Fruit fly (Drosophila melanogaster) whole organism, embryonic: Measurements from ENCODE around the gene Wdr62.

Experiments
- Asciz ChIP-seq: fragments of 200-800 bp; sonication (Bioruptor generic); optimal IDR thresholded peaks from 2 replicates; lab custom pipeline; 2017; ENCODE audit warnings: missing biosample characterization, mild to moderate bottlenecking, missing genetic modification characterization, missing genetic modification reagents
- CG1024 ChIP-seq: fragments of 200-800 bp; sonication (Bioruptor generic); IDR thresholded peaks from 2 replicates; pipeline ENCODE4 v1.3.6; 2022; ENCODE audit warnings: missing biosample characterization, missing genetic modification characterization
- CG10654 ChIP-seq: fragments of 200-800 bp; sonication (Bioruptor generic); optimal IDR thresholded peaks from 2 replicates; lab custom pipeline; 2016; ENCODE audit warnings: missing biosample characterization, missing genetic modification characterization
- CG11398 ChIP-seq: fragments of 200-800 bp; sonication (Bioruptor generic); optimal IDR thresholded peaks from 2 replicates; lab custom pipeline; 2016; ENCODE audit warnings: missing biosample characterization, missing genetic modification characterization
- CG12769 ChIP-seq: fragments of 200-800 bp; sonication (Bioruptor generic); optimal IDR thresholded peaks from 2 replicates; lab custom pipeline; 2019; ENCODE audit warnings: missing biosample characterization, mild to moderate bottlenecking, missing genetic modification characterization, moderate library complexity
- CG14667 ChIP-seq: fragments of 200-800 bp; sonication (Bioruptor generic); IDR thresholded peaks from 2 replicates; pipeline ENCODE4 v1.3.6; 2022; ENCODE audit warnings: missing biosample characterization, missing genetic modification characterization
- CG16863 ChIP-seq: fragments of 200-800 bp; sonication (Bioruptor generic); optimal IDR thresholded peaks from 3 replicates; lab custom pipeline; 2016; ENCODE audit warnings: missing biosample characterization, missing genetic modification characterization
- CG17359 ChIP-seq: fragments of 200-800 bp; sonication (Bioruptor generic); optimal IDR thresholded peaks from 3 replicates; lab custom pipeline; 2018; ENCODE audit warnings: missing biosample characterization, mild to moderate bottlenecking, missing genetic modification characterization, moderate library complexity
- CG17612 ChIP-seq: fragments of 200-800 bp; sonication (Bioruptor generic); IDR thresholded peaks from 2 replicates; pipeline ENCODE4 v1.3.6; 2022; ENCODE audit warnings: missing biosample characterization, missing genetic modification characterization
- CG17829 ChIP-seq: fragments of 200-800 bp; optimal IDR thresholded peaks from 2 replicates; lab custom pipeline; 2019; ENCODE audit warnings: missing biosample characterization, mild to moderate bottlenecking, missing genetic modification characterization, moderate library complexity
- CG18764 ChIP-seq: fragments of 200-800 bp; sonication (Bioruptor generic); optimal IDR thresholded peaks from 3 replicates; lab custom pipeline; 2016; ENCODE audit warnings: missing biosample characterization, missing genetic modification characterization
- CG2712 ChIP-seq: fragments of 200-800 bp; optimal IDR thresholded peaks from 3 replicates; lab custom pipeline; 2019; ENCODE audit warnings: missing biosample characterization, mild to moderate bottlenecking, missing genetic modification characterization, moderate library complexity
- CG2875 ChIP-seq: fragments of 200-800 bp; sonication (Bioruptor generic); optimal IDR thresholded peaks from 2 replicates; lab custom pipeline; 2017; ENCODE audit warnings: missing biosample characterization, mild to moderate bottlenecking, missing genetic modification characterization, missing genetic modification reagents
- CG32532 ChIP-seq: fragments of 200-800 bp; sonication (Bioruptor generic); IDR thresholded peaks from 2 replicates; pipeline ENCODE4 v1.3.6; 2022; ENCODE audit warnings: missing biosample characterization, missing genetic modification characterization
- CG4424 ChIP-seq: fragments of 200-800 bp; sonication (Bioruptor generic); optimal IDR thresholded peaks from 3 replicates; lab custom pipeline; 2016; ENCODE audit warnings: missing biosample characterization, missing genetic modification characterization
- CG4707 ChIP-seq: fragments of 200-800 bp; sonication (Bioruptor generic); optimal IDR thresholded peaks from 2 replicates; lab custom pipeline; 2018; ENCODE audit warnings: missing biosample characterization, mild to moderate bottlenecking, missing genetic modification characterization, moderate library complexity
- CG6272 ChIP-seq: fragments of 200-800 bp; sonication (Bioruptor generic); IDR thresholded peaks from 2 replicates; pipeline ENCODE4 v1.3.6; 2022; ENCODE audit warnings: missing biosample characterization, missing genetic modification characterization
- CG7271 ChIP-seq: fragments of 200-800 bp; sonication (Bioruptor generic); optimal IDR thresholded peaks from 2 replicates; lab custom pipeline; 2018; ENCODE audit warnings: missing biosample characterization, mild to moderate bottlenecking, missing genetic modification characterization, moderate library complexity
- CG7745 ChIP-seq: fragments of 200-800 bp; sonication (Bioruptor generic); optimal IDR thresholded peaks from 2 replicates; lab custom pipeline; 2018; ENCODE audit warnings: missing biosample characterization, mild to moderate bottlenecking, missing genetic modification characterization, moderate library complexity
- CG7839 ChIP-seq: fragments of 200-800 bp; sonication (Bioruptor generic); optimal IDR thresholded peaks from 3 replicates; lab custom pipeline; 2018; ENCODE audit warnings: missing biosample characterization, mild to moderate bottlenecking, missing genetic modification characterization, moderate library complexity
- CG9609 ChIP-seq: fragments of 200-800 bp; sonication (Bioruptor generic); optimal IDR thresholded peaks from 3 replicates; lab custom pipeline; 2016; ENCODE audit warnings: missing biosample characterization, missing genetic modification characterization
- CG9876 ChIP-seq: fragments of 200-800 bp; sonication (Bioruptor generic); optimal IDR thresholded peaks from 2 replicates; lab custom pipeline; 2016; ENCODE audit warnings: missing biosample characterization, missing genetic modification characterization
- Deaf1 ChIP-seq: fragments of 200-800 bp; optimal IDR thresholded peaks from 3 replicates; lab custom pipeline; 2019; ENCODE audit warnings: missing biosample characterization, mild to moderate bottlenecking, missing genetic modification characterization, moderate library complexity
- Fer1 ChIP-seq: fragments of 200-800 bp; sonication (Bioruptor generic); optimal IDR thresholded peaks from 2 replicates; lab custom pipeline; 2017; ENCODE audit warnings: missing biosample characterization, mild to moderate bottlenecking, missing genetic modification characterization
- Gsc ChIP-seq: fragments of 200-800 bp; sonication (Bioruptor generic); IDR thresholded peaks from 2 replicates; pipeline ENCODE4 v1.3.6; 2022; ENCODE audit warnings: missing biosample characterization, missing genetic modification characterization
- Hand ChIP-seq: fragments of 200-800 bp; sonication (Bioruptor generic); optimal IDR thresholded peaks from 2 replicates; lab custom pipeline; 2017; ENCODE audit warnings: mild to moderate bottlenecking, missing biosample characterization, missing genetic modification reagents, missing genetic modification characterization
- HmgD ChIP-seq: fragments of 200-800 bp; sonication (Bioruptor generic); optimal IDR thresholded peaks from 3 replicates; lab custom pipeline; 2016; ENCODE audit warnings: missing biosample characterization, missing genetic modification characterization
- Hmr ChIP-seq: fragments of 200-800 bp; sonication (Bioruptor generic); optimal IDR thresholded peaks from 3 replicates; lab custom pipeline; 2017; ENCODE audit warnings: mild to moderate bottlenecking, missing biosample characterization, missing genetic modification reagents, missing genetic modification characterization
- Lim3 ChIP-seq: fragments of 200-800 bp; sonication (Bioruptor generic); IDR thresholded peaks from 2 replicates; pipeline ENCODE4 v1.3.6; 2022; ENCODE audit warnings: missing biosample characterization, missing genetic modification characterization
- NC2α ChIP-seq: fragments of 200-800 bp; sonication (Bioruptor generic); optimal IDR thresholded peaks from 2 replicates; lab custom pipeline; 2016; ENCODE audit warnings: missing biosample characterization, missing genetic modification characterization
- NK7.1 ChIP-seq: fragments of 200-800 bp; sonication (Bioruptor generic); optimal IDR thresholded peaks from 3 replicates; lab custom pipeline; 2016; ENCODE audit warnings: missing biosample characterization, missing genetic modification characterization
- Optix ChIP-seq: fragments of 200-800 bp; sonication (Bioruptor generic); IDR thresholded peaks from 3 replicates; pipeline ENCODE4 v1.3.6; 2022; ENCODE audit warnings: missing biosample characterization, missing genetic modification characterization
- Sin3A ChIP-seq: fragments of >200 bp; optimal IDR thresholded peaks from 2 replicates; lab custom pipeline; 2018
- Ssrp ChIP-seq: fragments of 200-800 bp; sonication (Bioruptor generic); optimal IDR thresholded peaks from 2 replicates; lab custom pipeline; 2018; ENCODE audit warnings: missing biosample characterization, mild to moderate bottlenecking, missing genetic modification characterization, moderate library complexity
- Stat92E ChIP-seq, 3 experiments: fragments of >200 bp in 2 of 3; fragments of 200-800 bp in 1 of 3; sonication (Bioruptor generic) in 1 of 3; optimal IDR thresholded peaks; 2 replicates each; lab custom pipeline; 2017 to 2019; ENCODE audit warnings: missing biosample characterization in 3 of 3, missing genetic modification characterization in 3 of 3, mild to moderate bottlenecking in 1 of 3, moderate library complexity in 1 of 3
- bowl ChIP-seq: fragments of 200-800 bp; sonication (Bioruptor generic); IDR thresholded peaks from 2 replicates; pipeline ENCODE4 v1.3.6; 2022; ENCODE audit warnings: missing biosample characterization, missing genetic modification characterization
- caup ChIP-seq: fragments of 200-800 bp; sonication (Bioruptor generic); optimal IDR thresholded peaks from 3 replicates; lab custom pipeline; 2017; ENCODE audit warnings: missing biosample characterization, mild to moderate bottlenecking, missing genetic modification characterization, moderate library complexity; ENCODE audit not compliant: severe bottlenecking
- dimm ChIP-seq: fragments of 200-800 bp; sonication (Bioruptor generic); IDR thresholded peaks from 2 replicates; pipeline ENCODE4 v1.3.6; 2022; ENCODE audit warnings: missing biosample characterization, missing genetic modification characterization
- dmrt99B ChIP-seq: fragments of 200-800 bp; sonication (Bioruptor generic); optimal IDR thresholded peaks from 2 replicates; lab custom pipeline; 2018; ENCODE audit warnings: missing biosample characterization, mild to moderate bottlenecking, missing genetic modification characterization, moderate library complexity
- ems ChIP-seq: fragments of 200-800 bp; sonication (Bioruptor generic); optimal IDR thresholded peaks from 3 replicates; lab custom pipeline; 2016; ENCODE audit warnings: missing biosample characterization, missing genetic modification characterization
- fru ChIP-seq: fragments of >200 bp; optimal IDR thresholded peaks from 2 replicates; lab custom pipeline; 2017
- gro ChIP-seq: fragments of 200-800 bp; sonication (Bioruptor generic); optimal IDR thresholded peaks from 2 replicates; lab custom pipeline; 2016; ENCODE audit warnings: missing biosample characterization, missing genetic modification characterization
- gsb ChIP-seq: fragments of 200-800 bp; sonication (Bioruptor generic); IDR thresholded peaks from 2 replicates; pipeline ENCODE4 v1.3.6; 2022; ENCODE audit warnings: missing biosample characterization, missing genetic modification characterization
- ken ChIP-seq: fragments of 200-800 bp; sonication (Bioruptor generic); IDR thresholded peaks from 3 replicates; pipeline ENCODE4 v1.3.6; 2022; ENCODE audit warnings: missing biosample characterization, missing genetic modification characterization
- pita ChIP-seq: fragments of 200-800 bp; sonication (Bioruptor generic); optimal IDR thresholded peaks from 2 replicates; lab custom pipeline; 2017; ENCODE audit warnings: missing biosample characterization, mild to moderate bottlenecking, missing genetic modification characterization
- salm ChIP-seq: fragments of 200-800 bp; sonication (Bioruptor generic); optimal IDR thresholded peaks from 2 replicates; lab custom pipeline; 2018; ENCODE audit warnings: missing biosample characterization, mild to moderate bottlenecking, missing genetic modification characterization
- sima ChIP-seq: fragments of 200-800 bp; sonication (Bioruptor generic); optimal IDR thresholded peaks from 2 replicates; lab custom pipeline; 2016; ENCODE audit warnings: missing biosample characterization, missing genetic modification characterization
- sob ChIP-seq: fragments of 200-800 bp; sonication (Bioruptor generic); IDR thresholded peaks from 2 replicates; pipeline ENCODE4 v1.3.6; 2022; ENCODE audit warnings: missing biosample characterization, missing genetic modification characterization
- twi ChIP-seq: fragments of 200-800 bp; optimal IDR thresholded peaks from 2 replicates; lab custom pipeline; 2019; ENCODE audit warnings: missing biosample characterization, mild to moderate bottlenecking, missing genetic modification characterization, moderate library complexity
- vfl ChIP-seq: fragments of 200-800 bp; sonication (Bioruptor generic); optimal IDR thresholded peaks from 2 replicates; lab custom pipeline; 2016; ENCODE audit warnings: missing biosample characterization, missing genetic modification characterization
- vvl ChIP-seq: fragments of 200-800 bp; sonication (Bioruptor generic); IDR thresholded peaks from 2 replicates; pipeline ENCODE4 v1.3.6; 2022; ENCODE audit warnings: missing biosample characterization, missing genetic modification characterization

Wdr62 gene

dm6 chr2L:1837717-1838368, 46.6 kb upstream of the Wdr62 start (continued):
- TF ChIP-seq Stat92E (GFP tag; optimal IDR thresholded peaks at IDR 0.05; lab: Kevin White, UChicago) (no peak), CG2875 (no peak), CG7839 (peak; percentile 46), ken (GFP tag; lab: Robert Waterston, UW) (no peak), sima (GFP tag; lab: Kevin White, UChicago) (no peak), sob (GFP tag; lab: Robert Waterston, UW) (peak; percentile 58), CG12769 (tag; lab: Kevin White, UChicago) (peak; percentile 68), CG14667 (GFP tag; lab: Robert Waterston, UW) (0 out of 2 replicates have a peak, but pooled peaks have one; percentile 41), CG18764 (no peak), vfl (GFP tag; lab: Kevin White, UChicago) (no peak), salm (tag; lab: Kevin White, UChicago) (no peak), pita (GFP tag; lab: Kevin White, UChicago) (no peak), bowl (GFP tag; lab: Robert Waterston, UW) (no peak), CG4424 (GFP tag; lab: Kevin White, UChicago) (no peak), CG11398 (GFP tag; lab: Kevin White, UChicago) (no peak), caup (GFP tag; lab: Kevin White, UChicago) (peak; percentile 46), Ssrp (tag; lab: Kevin White, UChicago) (no peak), NC2α (GFP tag; lab: Kevin White, UChicago) (no peak), gsb (GFP tag; lab: Robert Waterston, UW) (no peak), Fer1 (GFP tag; lab: Kevin White, UChicago) (peak; percentile 54), fru (lab: Kevin White, UChicago) (no peak), CG9876 (GFP tag; lab: Kevin White, UChicago) (no peak), CG2712 (tag; lab: Kevin White, UChicago) (no peak), dmrt99B (tag; lab: Kevin White, UChicago) (peak; percentile 45), Hand (GFP tag; lab: Kevin White, UChicago) (peak; percentile 49), Asciz (no peak), CG16863 (GFP tag; lab: Kevin White, UChicago) (no peak), CG17829 (tag; lab: Kevin White, UChicago) (no peak), gro (GFP tag; lab: Kevin White, UChicago) (no peak), CG4707 (GFP tag; lab: Kevin White, UChicago) (no peak), CG17359 (peak; percentile 38), CG7745 (no peak), CG7271 (tag; lab: Kevin White, UChicago) (no peak), Gsc (GFP tag; lab: Robert Waterston, UW) (no peak), Sin3A (lab: Kevin White, UChicago) (no peak), ems (GFP tag; lab: Kevin White, UChicago) (no peak), CG10654 (GFP tag; lab: Kevin White, UChicago) (no peak), NK7.1 (no peak), CG6272 (GFP tag; lab: Robert Waterston, UW) (no peak), dimm (GFP tag; lab: Robert Waterston, UW) (no peak), CG9609 (no peak), HmgD (GFP tag; lab: Kevin White, UChicago) (no peak), Deaf1 (tag; lab: Kevin White, UChicago) (no peak), Hmr (peak; percentile 71), Lim3 (no peak), CG1024 (GFP tag; lab: Robert Waterston, UW) (0 out of 2 replicates have a peak, but pooled peaks have one; percentile 31), CG32532 (GFP tag; lab: Robert Waterston, UW) (peak; percentile 52; the same call in 1 of the 2 replicates), vvl (GFP tag; lab: Robert Waterston, UW) (peak; percentile 57; the same call in 1 of the 2 replicates), twi (tag; lab: Kevin White, UChicago) (no peak), Optix (GFP tag; lab: Robert Waterston, UW) (no peak), CG17612 (no peak)
